Worm (Caenorhabditis elegans) whole organism, L4 larva: ENCODE data around the gene srw-76.

Experiments used
- attf-4 ChIP-seq: sonication (generic microtip); optimal IDR thresholded peaks from 3 replicates; lab custom pipeline; 2017; ENCODE audit warnings: missing biosample characterization, missing genetic modification characterization
- ces-1 ChIP-seq: fragments of 150-350 bp; sonication (generic microtip); optimal IDR thresholded peaks from 4 replicates; lab custom pipeline; 2014; ENCODE audit warnings: missing biosample characterization, missing genetic modification reagents, missing genetic modification characterization
- daf-12 ChIP-seq: fragments of 150-350 bp; optimal IDR thresholded peaks from 2 replicates; lab custom pipeline; 2014; ENCODE audit warnings: missing biosample characterization, missing genetic modification reagents, missing genetic modification characterization
- fos-1 ChIP-seq: fragments of 150-350 bp; optimal IDR thresholded peaks from 2 replicates; lab custom pipeline; 2014; ENCODE audit warnings: missing biosample characterization, missing genetic modification characterization
- lin-39 ChIP-seq: fragments of 150-350 bp; optimal IDR thresholded peaks from 2 replicates; lab custom pipeline; 2014; ENCODE audit warnings: missing biosample characterization, missing genetic modification reagents, missing genetic modification characterization
- lir-3 ChIP-seq: sonication (generic microtip); optimal IDR thresholded peaks from 2 replicates; lab custom pipeline; 2016; ENCODE audit warnings: mild to moderate bottlenecking, missing genetic modification characterization, missing compliant biosample characterization
- nhr-237 ChIP-seq: sonication (generic microtip); optimal IDR thresholded peaks from 2 replicates; lab custom pipeline; 2017; ENCODE audit warnings: missing biosample characterization, missing genetic modification characterization
- nhr-25 ChIP-seq: sonication (generic microtip); optimal IDR thresholded peaks from 2 replicates; lab custom pipeline; 2017; ENCODE audit warnings: missing genetic modification characterization, mild to moderate bottlenecking, missing compliant biosample characterization, antibody characterized with exemption, moderate library complexity, borderline replicate concordance; ENCODE audit not compliant: insufficient read depth
- pha-4 ChIP-seq, 2 experiments: fragments of 150-350 bp in 1 of 2; fragments of 200-800 bp in 1 of 2; sonication (Bioruptor generic) in 1 of 2; IDR thresholded peaks in 1 of 2; optimal IDR thresholded peaks in 1 of 2; 2 replicates each; pipeline versions ENCODE4 v1.3.6 to Lab custom; 2014 to 2022; ENCODE audit warnings: missing genetic modification characterization in 2 of 2, missing genetic modification reagents in 2 of 2, missing biosample characterization in 1 of 2, missing compliant biosample characterization in 1 of 2
- skn-1 ChIP-seq: fragments of 150-350 bp; optimal IDR thresholded peaks from 2 replicates; lab custom pipeline; 2014; ENCODE audit warnings: missing biosample characterization, missing genetic modification characterization
- unc-62 ChIP-seq, 3 experiments: fragments of 150-350 bp in 1 of 3; sonication (generic microtip); optimal IDR thresholded peaks in 2 of 3; peaks in 1 of 3; 1 replicate in 1 of 3; 2 replicates in 2 of 3; lab custom pipeline; 2014 to 2017; ENCODE audit warnings: missing biosample characterization in 3 of 3, missing genetic modification characterization in 3 of 3, missing genetic modification reagents in 3 of 3, missing genotype in 1 of 3
- zfp-3 ChIP-seq: fragments of 200-800 bp; sonication (Bioruptor generic); conservative IDR thresholded peaks from 2 replicates; pipeline ENCODE4 v1.3.6; 2022; ENCODE audit warnings: missing genetic modification reagents, missing genetic modification characterization, missing compliant biosample characterization

DNA sequence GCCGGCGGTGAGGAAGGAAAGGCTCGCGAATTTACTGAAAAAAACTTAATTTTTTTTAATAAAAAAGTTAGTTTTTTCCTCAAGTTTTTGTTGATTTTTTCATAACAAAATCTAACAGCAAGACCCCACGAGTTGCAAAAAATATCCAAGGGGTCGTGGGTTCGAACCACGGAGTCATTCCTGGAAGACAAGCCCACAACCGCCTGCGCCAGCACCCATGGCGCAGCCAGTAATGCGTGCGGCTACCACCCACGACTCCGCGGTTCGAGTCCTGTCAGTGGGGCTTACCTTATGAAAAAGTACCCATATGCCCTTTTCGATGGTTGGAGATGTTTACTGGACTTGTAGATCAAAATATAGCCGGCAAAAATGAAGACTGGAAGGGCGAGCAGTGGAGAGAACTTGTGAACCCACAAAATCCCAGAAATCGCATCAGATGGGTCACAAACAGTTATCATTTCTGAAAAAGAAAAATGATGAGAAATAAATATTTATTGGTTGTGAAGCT is 15.3 kb downstream of the srw-76 start, which contains the start of gene Y70C5A.2:
- TF ChIP-seq zfp-3 (GFP tag; lab: Robert Waterston, UW) (no peak), daf-12 (no peak), attf-4 (tag; lab: Kevin White, UChicago) (no peak), lin-39 (tag; lab: Kevin White, UChicago) (no peak), nhr-25 (no peak), pha-4 (GFP tag; IDR thresholded peaks at IDR 0.05; lab: Robert Waterston, UW) (no peak), pha-4 (tag; optimal IDR thresholded peaks at IDR 0.05; lab: Kevin White, UChicago) (no peak), unc-62 (GFP tag; optimal IDR thresholded peaks at IDR 0.05 in 1 of 2; lab: Kevin White, UChicago) (peak in 1 of 2 experiments; percentile 20), unc-62 (tag; optimal IDR thresholded peaks at IDR 0.05; lab: Kevin White, UChicago) (no peak), lir-3 (no peak), nhr-237 (no peak), fos-1 (no peak), skn-1 (tag; lab: Kevin White, UChicago) (no peak), ces-1 (GFP tag; lab: Kevin White, UChicago) (no peak)
